Fruit fly (Drosophila melanogaster) whole organism, embryonic: Measurements from ENCODE around the gene Ing3.

ENCODE experiments used
- Bgb ChIP-seq: fragments of 200-800 bp; sonication (Bioruptor generic); IDR thresholded peaks from 2 replicates; pipeline ENCODE4 v1.3.6; 2022; ENCODE audit warnings: missing biosample characterization, missing genetic modification characterization; ENCODE audit not compliant: partially characterized antibody
- CG10543 ChIP-seq: fragments of 200-800 bp; sonication (Bioruptor generic); optimal IDR thresholded peaks from 3 replicates; lab custom pipeline; 2017; ENCODE audit warnings: missing biosample characterization, mild to moderate bottlenecking, missing genetic modification characterization, moderate library complexity
- CG10654 ChIP-seq: fragments of 200-800 bp; sonication (Bioruptor generic); optimal IDR thresholded peaks from 2 replicates; lab custom pipeline; 2016; ENCODE audit warnings: missing biosample characterization, missing genetic modification characterization
- CG15479 ChIP-seq: fragments of 200-800 bp; sonication (Bioruptor generic); optimal IDR thresholded peaks from 3 replicates; lab custom pipeline; 2019; ENCODE audit warnings: missing biosample characterization, mild to moderate bottlenecking, missing genetic modification characterization, moderate library complexity
- CG17829 ChIP-seq: fragments of 200-800 bp; optimal IDR thresholded peaks from 2 replicates; lab custom pipeline; 2019; ENCODE audit warnings: missing biosample characterization, mild to moderate bottlenecking, missing genetic modification characterization, moderate library complexity
- CG2875 ChIP-seq: fragments of 200-800 bp; sonication (Bioruptor generic); optimal IDR thresholded peaks from 2 replicates; lab custom pipeline; 2017; ENCODE audit warnings: missing biosample characterization, mild to moderate bottlenecking, missing genetic modification characterization, missing genetic modification reagents
- CG3065 ChIP-seq: fragments of 200-800 bp; sonication (Bioruptor generic); optimal IDR thresholded peaks from 2 replicates; lab custom pipeline; 2016; ENCODE audit warnings: missing biosample characterization, missing genetic modification characterization
- CG31224 ChIP-seq: fragments of 200-800 bp; sonication (Bioruptor generic); IDR thresholded peaks from 2 replicates; pipeline ENCODE4 v1.3.6; 2022; ENCODE audit warnings: missing biosample characterization, missing genetic modification characterization
- CG31388 ChIP-seq: fragments of 200-800 bp; sonication (Bioruptor generic); optimal IDR thresholded peaks from 2 replicates; lab custom pipeline; 2016; ENCODE audit warnings: missing biosample characterization, missing genetic modification characterization
- CG3407 ChIP-seq: fragments of 200-800 bp; sonication (Bioruptor generic); optimal IDR thresholded peaks from 2 replicates; lab custom pipeline; 2018; ENCODE audit warnings: missing biosample characterization, mild to moderate bottlenecking, missing genetic modification characterization
- CG4360 ChIP-seq: fragments of 200-800 bp; sonication (Bioruptor generic); IDR thresholded peaks from 2 replicates; pipeline ENCODE4 v1.3.6; 2022; ENCODE audit warnings: missing biosample characterization, missing genetic modification characterization
- CG6175 ChIP-seq: fragments of 200-800 bp; sonication (Bioruptor generic); IDR thresholded peaks from 3 replicates; pipeline ENCODE4 v1.3.6; 2022; ENCODE audit warnings: missing biosample characterization, missing genetic modification characterization
- CG6654 ChIP-seq: fragments of 200-800 bp; sonication (Bioruptor generic); optimal IDR thresholded peaks from 2 replicates; lab custom pipeline; 2017; ENCODE audit warnings: missing biosample characterization, mild to moderate bottlenecking, missing genetic modification characterization
- CG7556 ChIP-seq: fragments of 200-800 bp; sonication (Bioruptor generic); optimal IDR thresholded peaks from 2 replicates; lab custom pipeline; 2017; ENCODE audit warnings: missing biosample characterization, mild to moderate bottlenecking, missing genetic modification characterization
- CG8944 ChIP-seq: fragments of 200-800 bp; sonication (Bioruptor generic); optimal IDR thresholded peaks from 3 replicates; lab custom pipeline; 2016; ENCODE audit warnings: missing biosample characterization, missing genetic modification characterization
- CG9797 ChIP-seq: fragments of 200-800 bp; sonication (Bioruptor generic); optimal IDR thresholded peaks from 3 replicates; lab custom pipeline; 2018; ENCODE audit warnings: missing biosample characterization, mild to moderate bottlenecking, missing genetic modification characterization
- Deaf1 ChIP-seq: fragments of 200-800 bp; optimal IDR thresholded peaks from 3 replicates; lab custom pipeline; 2019; ENCODE audit warnings: missing biosample characterization, mild to moderate bottlenecking, missing genetic modification characterization, moderate library complexity
- Dek ChIP-seq: fragments of 200-800 bp; sonication (Bioruptor generic); optimal IDR thresholded peaks from 3 replicates; lab custom pipeline; 2019; ENCODE audit warnings: missing biosample characterization, mild to moderate bottlenecking, missing genetic modification characterization, moderate library complexity
- Drgx ChIP-seq: fragments of 200-800 bp; sonication (Bioruptor generic); IDR thresholded peaks from 2 replicates; pipeline ENCODE4 v1.3.6; 2022; ENCODE audit warnings: missing biosample characterization, missing genetic modification characterization
- E2f2 ChIP-seq: fragments of 200-800 bp; sonication (Bioruptor generic); IDR thresholded peaks from 2 replicates; pipeline ENCODE4 v1.3.6; 2022; ENCODE audit warnings: missing biosample characterization, missing genetic modification characterization
- Eip74EF ChIP-seq, 2 experiments: fragments of 200-800 bp in 1 of 2; fragments of >200 bp in 1 of 2; sonication (Bioruptor generic) in 1 of 2; optimal IDR thresholded peaks; 2 replicates each; lab custom pipeline; 2017 to 2019; ENCODE audit warnings: missing biosample characterization in 2 of 2, missing genetic modification characterization in 2 of 2, mild to moderate bottlenecking in 1 of 2, moderate library complexity in 1 of 2
- HmgD ChIP-seq: fragments of 200-800 bp; sonication (Bioruptor generic); optimal IDR thresholded peaks from 3 replicates; lab custom pipeline; 2016; ENCODE audit warnings: missing biosample characterization, missing genetic modification characterization
- Hmr ChIP-seq: fragments of 200-800 bp; sonication (Bioruptor generic); optimal IDR thresholded peaks from 3 replicates; lab custom pipeline; 2017; ENCODE audit warnings: mild to moderate bottlenecking, missing biosample characterization, missing genetic modification reagents, missing genetic modification characterization
- Lhr ChIP-seq: fragments of 200-800 bp; sonication (Bioruptor generic); optimal IDR thresholded peaks from 3 replicates; lab custom pipeline; 2017; ENCODE audit warnings: mild to moderate bottlenecking, missing biosample characterization, missing genetic modification reagents, missing genetic modification characterization
- Med ChIP-seq: fragments of 200-800 bp; sonication (Bioruptor generic); peaks from one replicate; lab custom pipeline; 2016; ENCODE audit warnings: missing biosample characterization, missing genetic modification characterization, mild to moderate bottlenecking, inconsistent platforms, moderate library complexity
- Spps ChIP-seq: fragments of 200-800 bp; sonication (Bioruptor generic); optimal IDR thresholded peaks from 2 replicates; lab custom pipeline; 2018; ENCODE audit warnings: missing biosample characterization, mild to moderate bottlenecking, missing genetic modification characterization
- bsh ChIP-seq, 2 experiments: fragments of 200-800 bp; sonication (Bioruptor generic); optimal IDR thresholded peaks; 2 replicates each; lab custom pipeline; 2017 to 2018; ENCODE audit warnings: mild to moderate bottlenecking in 2 of 2, missing biosample characterization in 2 of 2, missing genetic modification characterization in 2 of 2, moderate library complexity in 1 of 2
- chm ChIP-seq: fragments of 200-800 bp; sonication (Bioruptor generic); IDR thresholded peaks from 2 replicates; pipeline ENCODE4 v1.3.6; 2022; ENCODE audit warnings: missing biosample characterization, missing genetic modification characterization
- croc ChIP-seq: fragments of 200-800 bp; sonication (Bioruptor generic); conservative IDR thresholded peaks from 3 replicates; pipeline ENCODE4 v1.3.6; 2022; ENCODE audit warnings: missing biosample characterization, missing genetic modification characterization
- crol ChIP-seq: fragments of 200-800 bp; sonication (Bioruptor generic); IDR thresholded peaks from 2 replicates; pipeline ENCODE4 v1.3.6; 2022; ENCODE audit warnings: missing biosample characterization, missing genetic modification characterization
- crp ChIP-seq, 2 experiments: fragments of 200-800 bp; sonication (Bioruptor generic); optimal IDR thresholded peaks; 2 replicates in 1 of 2; 3 replicates in 1 of 2; lab custom pipeline; 2017; ENCODE audit warnings: missing biosample characterization in 2 of 2, missing genetic modification characterization in 2 of 2, mild to moderate bottlenecking in 1 of 2, moderate library complexity in 1 of 2
- eve ChIP-seq, 2 experiments: fragments of >200 bp; optimal IDR thresholded peaks; 2 replicates each; lab custom pipeline; 2017; ENCODE audit warnings: missing biosample characterization in 2 of 2, missing genetic modification characterization in 2 of 2
- fd102C ChIP-seq: fragments of 200-800 bp; sonication (Bioruptor generic); optimal IDR thresholded peaks from 2 replicates; lab custom pipeline; 2018; ENCODE audit warnings: missing biosample characterization, mild to moderate bottlenecking, missing genetic modification characterization, moderate library complexity
- gem ChIP-seq: fragments of 200-800 bp; sonication (Bioruptor generic); optimal IDR thresholded peaks from 2 replicates; lab custom pipeline; 2019; ENCODE audit warnings: missing biosample characterization, mild to moderate bottlenecking, missing genetic modification characterization, moderate library complexity
- hbn ChIP-seq: fragments of 200-800 bp; sonication (Bioruptor generic); IDR thresholded peaks from 2 replicates; pipeline ENCODE4 v1.3.6; 2022; ENCODE audit warnings: missing biosample characterization, missing genetic modification characterization; ENCODE audit not compliant: partially characterized antibody
- insv ChIP-seq, 2 experiments: fragments of 200-800 bp; sonication (Bioruptor generic); optimal IDR thresholded peaks; 3 replicates each; lab custom pipeline; 2016 to 2018; ENCODE audit warnings: missing biosample characterization in 2 of 2, missing genetic modification characterization in 2 of 2
- lbe ChIP-seq: fragments of 200-800 bp; sonication (Bioruptor generic); optimal IDR thresholded peaks from 2 replicates; lab custom pipeline; 2016; ENCODE audit warnings: missing biosample characterization, mild to moderate bottlenecking, missing genetic modification characterization
- maf-S ChIP-seq: fragments of 200-800 bp; sonication (Bioruptor generic); optimal IDR thresholded peaks from 2 replicates; lab custom pipeline; 2016; ENCODE audit warnings: missing biosample characterization, missing genetic modification characterization
- nau ChIP-seq: fragments of 200-800 bp; sonication (Bioruptor generic); optimal IDR thresholded peaks from 3 replicates; lab custom pipeline; 2017; ENCODE audit warnings: missing biosample characterization, mild to moderate bottlenecking, missing genetic modification characterization, missing genetic modification reagents
- peb ChIP-seq: fragments of 200-800 bp; sonication (Bioruptor generic); IDR thresholded peaks from 2 replicates; pipeline ENCODE4 v1.3.6; 2022; ENCODE audit warnings: missing biosample characterization, missing genetic modification characterization
- pita ChIP-seq: fragments of 200-800 bp; sonication (Bioruptor generic); optimal IDR thresholded peaks from 2 replicates; lab custom pipeline; 2017; ENCODE audit warnings: missing biosample characterization, mild to moderate bottlenecking, missing genetic modification characterization
- repo ChIP-seq: fragments of 200-800 bp; sonication (Bioruptor generic); optimal IDR thresholded peaks from 2 replicates; lab custom pipeline; 2016; ENCODE audit warnings: missing biosample characterization, missing genetic modification characterization
- row ChIP-seq: fragments of 200-800 bp; sonication (Bioruptor generic); IDR thresholded peaks from 3 replicates; pipeline ENCODE4 v1.3.6; 2022; ENCODE audit warnings: missing biosample characterization, missing genetic modification characterization
- ssp ChIP-seq: fragments of 200-800 bp; sonication (Bioruptor generic); IDR thresholded peaks from 2 replicates; pipeline ENCODE4 v1.3.6; 2022; ENCODE audit warnings: missing biosample characterization, missing genetic modification characterization
- tll ChIP-seq, 2 experiments: fragments of 200-800 bp in 1 of 2; fragments of >200 bp in 1 of 2; sonication (Bioruptor generic) in 1 of 2; optimal IDR thresholded peaks; 2 replicates each; lab custom pipeline; 2017 to 2019; ENCODE audit warnings: missing biosample characterization in 2 of 2, missing genetic modification characterization in 2 of 2, mild to moderate bottlenecking in 1 of 2, moderate library complexity in 1 of 2
- tna ChIP-seq: fragments of 200-800 bp; sonication (Bioruptor generic); IDR thresholded peaks from 2 replicates; pipeline ENCODE4 v1.3.6; 2022; ENCODE audit warnings: missing biosample characterization, missing genetic modification characterization; ENCODE audit not compliant: partially characterized antibody
- vnd ChIP-seq: fragments of 200-800 bp; sonication (Bioruptor generic); IDR thresholded peaks from 3 replicates; pipeline ENCODE4 v1.3.6; 2022; ENCODE audit warnings: missing biosample characterization, missing genetic modification characterization; ENCODE audit not compliant: partially characterized antibody
- vvl ChIP-seq: fragments of 200-800 bp; sonication (Bioruptor generic); IDR thresholded peaks from 2 replicates; pipeline ENCODE4 v1.3.6; 2022; ENCODE audit warnings: missing biosample characterization, missing genetic modification characterization
- zen ChIP-seq: fragments of 200-800 bp; sonication (Bioruptor generic); optimal IDR thresholded peaks from 3 replicates; lab custom pipeline; 2018; ENCODE audit warnings: missing biosample characterization, mild to moderate bottlenecking, missing genetic modification characterization, moderate library complexity

The Ing3 gene

DNA sequence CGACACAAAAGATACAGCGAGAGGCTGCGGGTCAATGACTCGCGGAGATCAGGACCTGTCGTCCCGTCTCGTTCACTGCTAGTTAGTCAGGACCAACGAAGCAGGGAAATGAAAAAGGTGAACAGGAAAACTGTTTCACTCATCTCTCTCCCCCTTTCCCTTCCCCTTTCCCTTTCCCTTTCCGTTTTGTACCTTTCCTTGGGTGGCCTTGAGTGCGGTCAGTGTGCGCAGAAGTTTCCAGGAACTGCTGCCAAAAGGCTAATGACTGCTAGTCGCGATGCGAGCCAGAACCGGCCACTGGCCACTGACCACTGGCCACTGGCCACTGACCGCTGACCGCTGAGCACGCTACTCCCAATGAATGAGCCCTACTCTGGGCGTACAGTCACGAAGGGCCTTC, 42.7 kb upstream of the Ing3 start:
- TF ChIP-seq CG6654 (GFP tag; lab: Kevin White, UChicago) = no peak
- no peak for TF ChIP-seq CG4360 (GFP tag; lab: Robert Waterston, UW)
- no peak for TF ChIP-seq croc (GFP tag; lab: Robert Waterston, UW)
- no peak for TF ChIP-seq CG9797 (GFP tag; lab: Kevin White, UChicago)
- TF ChIP-seq zen (tag; lab: Kevin White, UChicago) = peak; percentile 34
- TF ChIP-seq CG31388 (GFP tag; lab: Kevin White, UChicago) = no peak
- TF ChIP-seq tll (GFP tag; optimal IDR thresholded peaks at IDR 0.05; lab: Kevin White, UChicago) = peak in 1 of 2 experiments; percentile 84
- no peak for TF ChIP-seq row (GFP tag; lab: Robert Waterston, UW)
- TF ChIP-seq nau (GFP tag; lab: Kevin White, UChicago) = no peak
- TF ChIP-seq CG8944 = no peak
- peak; percentile 40; the same call in 1 of the 2 replicates for TF ChIP-seq crol (GFP tag; lab: Robert Waterston, UW)
- TF ChIP-seq CG17829 = no peak
- TF ChIP-seq E2f2 (GFP tag; lab: Robert Waterston, UW) = no peak
- no peak for TF ChIP-seq CG10654
- TF ChIP-seq eve (GFP tag; optimal IDR thresholded peaks at IDR 0.05; lab: Kevin White, UChicago) = no peak
- no peak for TF ChIP-seq insv (GFP tag; optimal IDR thresholded peaks at IDR 0.05; lab: Kevin White, UChicago)
- no peak for TF ChIP-seq HmgD (GFP tag; lab: Kevin White, UChicago)
- TF ChIP-seq CG3065 (GFP tag; lab: Kevin White, UChicago) = no peak
- no peak for TF ChIP-seq bsh (GFP tag; optimal IDR thresholded peaks at IDR 0.05; lab: Kevin White, UChicago)
- no peak for TF ChIP-seq CG3407 (GFP tag; lab: Kevin White, UChicago)
- TF ChIP-seq peb (GFP tag; lab: Robert Waterston, UW) = no peak
- TF ChIP-seq repo = no peak
- TF ChIP-seq Eip74EF (GFP tag; optimal IDR thresholded peaks at IDR 0.05; lab: Kevin White, UChicago) = no peak
- peak; percentile 22 for TF ChIP-seq CG15479 (GFP tag; lab: Kevin White, UChicago)
- no peak for TF ChIP-seq chm
- TF ChIP-seq lbe (GFP tag; lab: Kevin White, UChicago) = no peak
- TF ChIP-seq, all 482 proteins: peak for 4

DNA sequence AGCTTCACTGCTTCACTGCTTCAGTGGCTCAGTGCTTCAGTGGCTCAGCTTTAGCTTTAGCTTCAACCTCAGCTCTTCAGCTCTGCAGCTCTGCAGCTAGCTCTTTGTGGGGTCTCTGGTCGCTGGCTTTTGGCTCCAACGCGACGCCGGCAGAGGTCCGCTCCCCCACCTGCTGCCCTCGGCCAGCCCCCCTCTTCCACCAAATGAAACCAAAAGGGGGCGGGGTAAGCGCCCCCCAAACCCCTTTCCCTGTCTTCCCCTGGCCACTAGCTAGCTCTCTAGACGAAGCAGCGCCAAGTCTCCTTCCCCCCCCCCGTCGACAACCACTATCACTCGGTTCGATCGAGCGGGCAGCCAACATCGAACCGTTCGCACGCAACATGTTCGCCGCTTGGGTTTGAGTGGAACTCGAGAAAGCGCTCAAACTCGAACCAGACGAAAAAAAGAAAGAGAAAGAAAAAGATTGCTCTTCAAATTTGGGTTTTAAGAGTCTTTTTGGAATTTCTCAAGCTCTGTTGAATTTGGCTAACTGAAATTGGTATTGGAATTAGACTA, 40.1 kb upstream of the Ing3 start, which contains the start of gene Cyp18a1:
Cyp18a1 (minus strand) TSS at position 95 of the 555 bp plus-strand sequence.
- TF ChIP-seq vvl (0 out of 2 replicates have a peak, but pooled peaks have one; percentile 23), hbn (no peak), crol (GFP tag; lab: Robert Waterston, UW) (peak; percentile 99), CG7556 (GFP tag; lab: Kevin White, UChicago) (no peak), bsh (GFP tag; optimal IDR thresholded peaks at IDR 0.05; lab: Kevin White, UChicago) (no peak), gem (tag; lab: Kevin White, UChicago) (no peak), vnd (no peak), CG2875 (GFP tag; lab: Kevin White, UChicago) (no peak), Drgx (GFP tag; lab: Robert Waterston, UW) (no peak), Spps (tag; lab: Kevin White, UChicago) (no peak), fd102C (GFP tag; lab: Kevin White, UChicago) (no peak), pita (GFP tag; lab: Kevin White, UChicago) (no peak), ssp (GFP tag; lab: Robert Waterston, UW) (no peak), eve (GFP tag; optimal IDR thresholded peaks at IDR 0.05; lab: Kevin White, UChicago) (no peak), Deaf1 (peak; percentile 68), CG31224 (GFP tag; lab: Robert Waterston, UW) (no peak), crp (GFP tag; optimal IDR thresholded peaks at IDR 0.05; lab: Kevin White, UChicago) (no peak), Med (GFP tag; lab: Kevin White, UChicago) (peak; percentile 64), Hmr (GFP tag; lab: Kevin White, UChicago) (no peak), maf-S (no peak), Lhr (GFP tag; lab: Kevin White, UChicago) (no peak), Dek (tag; lab: Kevin White, UChicago) (no peak), CG6175 (GFP tag; lab: Robert Waterston, UW) (peak; percentile 51; the same call in 1 of the 3 replicates), Bgb (GFP tag; lab: Robert Waterston, UW) (peak; percentile 11; the same call in 1 of the 2 replicates), CG10543 (peak; percentile 47), tna (no peak)
